Worm (Caenorhabditis elegans): ENCODE measurements around the gene str-145.

str-145 gene

DNA sequence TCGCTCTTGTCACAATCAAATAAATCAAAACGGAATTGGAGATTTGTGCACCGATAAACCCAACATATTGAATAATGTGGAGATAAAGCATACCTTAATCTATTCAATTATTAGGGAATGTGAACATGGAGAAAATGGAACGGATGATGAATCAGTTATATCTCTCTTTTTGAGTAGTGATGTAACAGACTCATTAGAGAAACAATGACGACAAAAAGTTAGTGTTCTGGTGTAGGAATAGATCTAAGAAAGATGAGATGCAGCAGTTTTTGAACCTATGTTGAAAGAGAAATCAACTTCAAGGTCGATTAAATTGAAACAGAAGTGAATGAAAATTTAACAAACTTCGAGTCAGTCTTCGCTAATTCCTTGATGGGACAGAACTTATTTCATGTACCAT lies 2.8 kb downstream of the str-145 start, which contains the start of gene str-146:
Gene str-146, minus strand, starts transcription at position 101 of the 400 bp plus-strand sequence.
- TF ChIP-seq flh-1 (GFP tag; optimal IDR thresholded peaks at IDR 0.05) (no peak), ztf-11 (tag; optimal IDR thresholded peaks at IDR 0.05) (no peak), elt-3 (tag; optimal IDR thresholded peaks at IDR 0.05) (no peak), elt-1 (tag; optimal IDR thresholded peaks at IDR 0.05; ENCODE audit: borderline replicate concordance, insufficient read depth) (no peak), nhr-28 (tag; optimal IDR thresholded peaks at IDR 0.05) (no peak), ceh-39 (tag; optimal IDR thresholded peaks at IDR 0.05) (no peak), lin-13 (tag; optimal IDR thresholded peaks at IDR 0.05) (no peak), lin-32 (GFP tag; optimal IDR thresholded peaks at IDR 0.05) (no peak)

ce11 chrV:8092385-8092784 lies 5.8 kb downstream of the str-145 start, which contains the start of gene str-129:
TSS of gene str-129 (minus strand) at chrV:8092485.
- TF ChIP-seq nhr-76 (tag; optimal IDR thresholded peaks at IDR 0.05) = no peak
- no peak for TF ChIP-seq ztf-11 (tag; optimal IDR thresholded peaks at IDR 0.05)
- no peak for TF ChIP-seq ceh-43 (GFP tag; optimal IDR thresholded peaks at IDR 0.05)
- no peak for TF ChIP-seq zip-8 (tag; optimal IDR thresholded peaks at IDR 0.05)
- no peak for TF ChIP-seq mab-5 (tag; optimal IDR thresholded peaks at IDR 0.05)
- TF ChIP-seq blmp-1 (tag; optimal IDR thresholded peaks at IDR 0.05) = no peak
- no peak for TF ChIP-seq hlh-1 (tag; optimal IDR thresholded peaks at IDR 0.05)
- no peak for TF ChIP-seq M03D4.4 (tag; optimal IDR thresholded peaks at IDR 0.05)
- TF ChIP-seq nhr-2 (tag; optimal IDR thresholded peaks at IDR 0.05) = no peak
- no peak for TF ChIP-seq flh-1 (GFP tag; optimal IDR thresholded peaks at IDR 0.05)
- TF ChIP-seq snpc-4 (tag; optimal IDR thresholded peaks at IDR 0.05) = no peak
- TF ChIP-seq sem-2 (GFP tag; optimal IDR thresholded peaks at IDR 0.05) = no peak
- no peak for TF ChIP-seq cnd-1 (tag; optimal IDR thresholded peaks at IDR 0.05)
- no peak for TF ChIP-seq lsy-2 (tag; optimal IDR thresholded peaks at IDR 0.05)
- no peak for TF ChIP-seq unc-120 (tag; optimal IDR thresholded peaks at IDR 0.05; ENCODE audit: poor library complexity, severe bottlenecking)
- no peak for TF ChIP-seq pha-4 (tag; optimal IDR thresholded peaks at IDR 0.05)
- TF ChIP-seq ces-1 (GFP tag; optimal IDR thresholded peaks at IDR 0.05) = no peak

DNA sequence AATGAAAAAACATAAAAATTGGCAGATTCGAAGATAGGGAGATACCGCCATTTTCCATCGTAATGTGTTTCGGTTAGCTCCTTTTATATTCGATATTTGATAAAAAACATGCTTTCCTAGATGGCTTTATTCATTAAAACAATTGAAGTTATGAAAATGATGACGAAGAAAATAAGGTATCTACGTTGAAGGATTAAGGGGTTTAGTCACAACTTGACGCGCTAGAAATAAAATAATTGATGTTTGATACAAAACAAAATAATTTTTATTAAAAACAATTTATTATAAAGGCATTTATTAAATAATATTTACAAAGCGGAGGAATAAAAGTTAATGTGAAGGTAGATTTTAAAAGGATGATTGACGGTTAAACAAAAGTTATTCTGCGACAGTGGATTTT lies 7.5 kb downstream of the str-145 start, which contains the start of gene str-130:
Gene str-130, minus strand, starts transcription at position 101 of the 400 bp plus-strand sequence.
- no peak for TF ChIP-seq zip-8 (tag; optimal IDR thresholded peaks at IDR 0.05)
- no peak for TF ChIP-seq nhr-12 (tag; optimal IDR thresholded peaks at IDR 0.05)
- TF ChIP-seq lin-32 (GFP tag; optimal IDR thresholded peaks at IDR 0.05) = no peak
- no peak for TF ChIP-seq ham-2 (GFP tag; optimal IDR thresholded peaks at IDR 0.05)
- TF ChIP-seq nhr-237 (tag; optimal IDR thresholded peaks at IDR 0.05) = no peak
- TF ChIP-seq ceh-83 (GFP tag; optimal IDR thresholded peaks at IDR 0.05) = no peak
- no peak for TF ChIP-seq mab-5 (tag; optimal IDR thresholded peaks at IDR 0.05)
- no peak for TF ChIP-seq unc-62 (GFP tag; optimal IDR thresholded peaks at IDR 0.05)
- TF ChIP-seq unc-39 (tag; optimal IDR thresholded peaks at IDR 0.05) = no peak
- no peak for TF ChIP-seq tbx-8 (GFP tag; optimal IDR thresholded peaks at IDR 0.05)
- no peak for TF ChIP-seq pha-4 (tag; optimal IDR thresholded peaks at IDR 0.05)
- no peak for TF ChIP-seq nhr-28 (tag; optimal IDR thresholded peaks at IDR 0.05)
- TF ChIP-seq ztf-11 (tag; optimal IDR thresholded peaks at IDR 0.05) = no peak
- no peak for TF ChIP-seq nhr-2 (tag; optimal IDR thresholded peaks at IDR 0.05)
- TF ChIP-seq mls-2 (tag; optimal IDR thresholded peaks at IDR 0.05) = no peak

DNA sequence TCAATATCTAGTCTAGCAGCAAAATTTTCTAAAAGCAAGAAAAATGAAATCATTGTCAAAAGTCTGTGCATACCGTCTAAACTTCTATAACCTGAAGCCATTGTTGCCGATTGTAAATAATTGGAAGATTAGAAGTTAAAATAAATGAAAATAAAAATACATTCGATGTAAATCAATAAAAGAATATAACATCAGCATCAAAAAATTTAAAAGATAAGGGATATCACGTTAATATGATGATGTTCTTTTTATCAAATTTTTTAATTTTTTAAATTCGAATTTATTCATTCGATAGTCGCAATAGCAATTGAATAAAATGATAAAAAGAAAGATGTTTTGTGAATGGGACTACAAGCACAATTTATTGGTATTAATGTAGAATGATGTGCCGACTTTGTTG lies 13.0 kb downstream of the str-145 start, which contains the start of gene C09H5.7:
Gene C09H5.7, minus strand, starts transcription at position 101 of the 400 bp plus-strand sequence.
- no peak for TF ChIP-seq ceh-43 (GFP tag; optimal IDR thresholded peaks at IDR 0.05)
- no peak for TF ChIP-seq zip-8 (tag; optimal IDR thresholded peaks at IDR 0.05)
- TF ChIP-seq mep-1 (tag; optimal IDR thresholded peaks at IDR 0.05) = no peak
- no peak for TF ChIP-seq unc-120 (tag; optimal IDR thresholded peaks at IDR 0.05; ENCODE audit: poor library complexity, severe bottlenecking)
- no peak for TF ChIP-seq sptf-1 (tag; optimal IDR thresholded peaks at IDR 0.05)
- no peak for TF ChIP-seq drap-1 (GFP tag; optimal IDR thresholded peaks at IDR 0.05)
- TF ChIP-seq elt-1 (tag; optimal IDR thresholded peaks at IDR 0.05; ENCODE audit: borderline replicate concordance, insufficient read depth) = no peak

- TF ChIP-seq tbx-8 (GFP tag; optimal IDR thresholded peaks at IDR 0.05) = no peak
- TF ChIP-seq nhr-237 (tag; optimal IDR thresholded peaks at IDR 0.05) = no peak
- TF ChIP-seq sptf-1 (tag; optimal IDR thresholded peaks at IDR 0.05) = no peak
- no peak for TF ChIP-seq nhr-28 (tag; optimal IDR thresholded peaks at IDR 0.05)
- TF ChIP-seq drap-1 (GFP tag; optimal IDR thresholded peaks at IDR 0.05) = no peak
- no peak for TF ChIP-seq sem-2 (GFP tag; optimal IDR thresholded peaks at IDR 0.05)
- no peak for TF ChIP-seq ceh-39 (tag; optimal IDR thresholded peaks at IDR 0.05)
- TF ChIP-seq zip-8 (tag; optimal IDR thresholded peaks at IDR 0.05) = no peak
- no peak for TF ChIP-seq lin-13 (tag; optimal IDR thresholded peaks at IDR 0.05)
- TF ChIP-seq unc-62 (GFP tag; optimal IDR thresholded peaks at IDR 0.05) = no peak
- no peak for TF ChIP-seq mep-1 (tag; optimal IDR thresholded peaks at IDR 0.05)
- no peak for TF ChIP-seq lsy-2 (tag; optimal IDR thresholded peaks at IDR 0.05)
- TF ChIP-seq lin-32 (GFP tag; optimal IDR thresholded peaks at IDR 0.05) = no peak
- no peak for TF ChIP-seq ceh-43 (GFP tag; optimal IDR thresholded peaks at IDR 0.05)
- TF ChIP-seq cnd-1 (tag; optimal IDR thresholded peaks at IDR 0.05) = no peak
- TF ChIP-seq M03D4.4 (tag; optimal IDR thresholded peaks at IDR 0.05) = no peak
Measured at ce11 chrV:8081579-8081978, 16.6 kb downstream of the str-145 start, which contains the start of gene str-131. TSS of gene str-131 (minus strand) at chrV:8081679.

Measured in whole organism, mixed stage, embryonic.